Worm (Caenorhabditis elegans): ENCODE results near the gene pqn-96.

- no peak for TF ChIP-seq nhr-11 (tag; optimal IDR thresholded peaks at IDR 0.05)
- no peak for TF ChIP-seq elt-1 (tag; optimal IDR thresholded peaks at IDR 0.05)
- no peak for TF ChIP-seq fos-1 (tag; optimal IDR thresholded peaks at IDR 0.05)
- TF ChIP-seq unc-62 (GFP tag; optimal IDR thresholded peaks at IDR 0.05), result no peak
- no peak for TF ChIP-seq pqm-1 (tag; optimal IDR thresholded peaks at IDR 0.05)
- TF ChIP-seq ceh-82 (tag; optimal IDR thresholded peaks at IDR 0.05), result no peak
- TF ChIP-seq fkh-10 (GFP tag; optimal IDR thresholded peaks at IDR 0.05), result no peak
- TF ChIP-seq mml-1 (tag; optimal IDR thresholded peaks at IDR 0.05), result no peak
- no peak for TF ChIP-seq R02D3.7 (tag; optimal IDR thresholded peaks at IDR 0.05)
- TF ChIP-seq mdl-1 (tag; optimal IDR thresholded peaks at IDR 0.05), result no peak
- TF ChIP-seq aly-2 (tag; optimal IDR thresholded peaks at IDR 0.05), result no peak
Measured at ce11 chrIII:8409166-8409565, 30.0 kb downstream of the pqn-96 start, which contains the start of gene ZK353.9.
